Worm (Caenorhabditis elegans) whole organism, young adult: ENCODE measurements around the gene F21C10.7.

Source experiments
- B0019.2 ChIP-seq: fragments of 200-800 bp; sonication (Bioruptor generic); conservative IDR thresholded peaks from 2 replicates; pipeline ENCODE4 v1.3.6; 2022; ENCODE audit warnings: missing genetic modification reagents, missing genetic modification characterization, missing compliant biosample characterization
- B0261.1 ChIP-seq: sonication (generic microtip); optimal IDR thresholded peaks from 2 replicates; lab custom pipeline; 2016; ENCODE audit warnings: mild to moderate bottlenecking, missing genetic modification characterization, moderate library complexity, missing compliant biosample characterization
- C06A6.2 ChIP-seq: fragments of 200-800 bp; sonication (Bioruptor generic); conservative IDR thresholded peaks from 2 replicates; pipeline ENCODE4 v1.3.6; 2022; ENCODE audit warnings: missing genetic modification characterization, missing compliant biosample characterization
- D2030.7 ChIP-seq: fragments of 200-800 bp; sonication (Bioruptor generic); IDR thresholded peaks from 2 replicates; pipeline ENCODE4 v1.3.6; 2022; ENCODE audit warnings: missing genetic modification reagents, missing genetic modification characterization, missing compliant biosample characterization
- F37B4.10 ChIP-seq: fragments of 200-800 bp; sonication (Bioruptor generic); IDR thresholded peaks from 2 replicates; pipeline ENCODE4 v1.3.6; 2022; ENCODE audit warnings: missing genetic modification characterization, missing compliant biosample characterization
- F39B2.1 ChIP-seq: fragments of 200-800 bp; sonication (Bioruptor generic); IDR thresholded peaks from 2 replicates; pipeline ENCODE4 v1.3.6; 2022; ENCODE audit warnings: missing genetic modification reagents, missing genetic modification characterization, missing compliant biosample characterization
- K11D2.4 ChIP-seq: fragments of 200-800 bp; sonication (Bioruptor generic); IDR thresholded peaks from 2 replicates; pipeline ENCODE4 v1.3.6; 2022; ENCODE audit warnings: missing genetic modification reagents, missing genetic modification characterization, missing compliant biosample characterization
- Y53G8AR.9 ChIP-seq: fragments of 200-800 bp; sonication (Bioruptor generic); conservative IDR thresholded peaks from 2 replicates; pipeline ENCODE4 v1.3.6; 2022; ENCODE audit warnings: missing genetic modification reagents, missing genetic modification characterization, missing compliant biosample characterization
- akir-1 ChIP-seq: fragments of 200-800 bp; sonication (Bioruptor generic); optimal IDR thresholded peaks from 2 replicates; lab custom pipeline; 2018; ENCODE audit warnings: mild to moderate bottlenecking, missing genetic modification characterization, moderate library complexity, missing compliant biosample characterization
- ama-1 ChIP-seq, 3 experiments: fragments of 150-350 bp in 1 of 3; sonication (generic microtip) in 2 of 3; optimal IDR thresholded peaks; 2 replicates each; lab custom pipeline; 2014 to 2018; ENCODE audit warnings: missing biosample characterization in 2 of 3, missing genetic modification characterization in 2 of 3, missing genetic modification reagents in 2 of 3
- attf-3 ChIP-seq: fragments of 200-800 bp; sonication (Bioruptor generic); conservative IDR thresholded peaks from 2 replicates; pipeline ENCODE4 v1.3.6; 2022; ENCODE audit warnings: missing genetic modification reagents, missing genetic modification characterization, missing compliant biosample characterization
- ccch-3 ChIP-seq: fragments of 200-800 bp; sonication (Bioruptor generic); optimal IDR thresholded peaks from 2 replicates; lab custom pipeline; 2018; ENCODE audit warnings: mild to moderate bottlenecking, missing genetic modification characterization, missing compliant biosample characterization
- ceh-91 ChIP-seq: fragments of 200-800 bp; sonication (Bioruptor generic); IDR thresholded peaks from 2 replicates; pipeline ENCODE4 v1.3.6; 2022; ENCODE audit warnings: missing genetic modification reagents, missing genetic modification characterization, missing compliant biosample characterization
- chd-7 ChIP-seq: sonication (generic microtip); optimal IDR thresholded peaks from 2 replicates; lab custom pipeline; 2016; ENCODE audit warnings: mild to moderate bottlenecking, missing genetic modification characterization, moderate library complexity, missing compliant biosample characterization
- die-1 ChIP-seq: sonication (generic microtip); optimal IDR thresholded peaks from 2 replicates; lab custom pipeline; 2016; ENCODE audit warnings: missing genotype, mild to moderate bottlenecking, missing genetic modification characterization, missing compliant biosample characterization
- egl-18 ChIP-seq: fragments of 200-800 bp; sonication (Bioruptor generic); IDR thresholded peaks from 2 replicates; pipeline ENCODE4 v1.3.6; 2022; ENCODE audit warnings: missing genetic modification reagents, missing genetic modification characterization, missing compliant biosample characterization
- ets-4 ChIP-seq: fragments of 200-800 bp; sonication (Bioruptor generic); optimal IDR thresholded peaks from 2 replicates; lab custom pipeline; 2018; ENCODE audit warnings: mild to moderate bottlenecking, missing genetic modification characterization, missing compliant biosample characterization
- hmg-20 ChIP-seq: fragments of 200-800 bp; sonication (Bioruptor generic); IDR thresholded peaks from 2 replicates; pipeline ENCODE4 v1.3.6; 2022; ENCODE audit warnings: missing genetic modification reagents, missing genetic modification characterization, missing compliant biosample characterization
- lag-1 ChIP-seq: fragments of 200-800 bp; sonication (Bioruptor generic); IDR thresholded peaks from 2 replicates; pipeline ENCODE4 v1.3.6; 2022; ENCODE audit warnings: missing genetic modification reagents, missing genetic modification characterization, missing compliant biosample characterization
- madf-8 ChIP-seq: fragments of 200-800 bp; sonication (Bioruptor generic); conservative IDR thresholded peaks from 2 replicates; pipeline ENCODE4 v1.3.6; 2022; ENCODE audit warnings: missing genetic modification reagents, missing genetic modification characterization, missing compliant biosample characterization
- mxl-1 ChIP-seq: sonication (generic microtip); optimal IDR thresholded peaks from 2 replicates; lab custom pipeline; 2016; ENCODE audit warnings: missing genetic modification characterization, missing compliant biosample characterization
- nfya-1 ChIP-seq: sonication (generic microtip); optimal IDR thresholded peaks from 2 replicates; lab custom pipeline; 2017; ENCODE audit warnings: antibody characterized with exemption, missing compliant biosample characterization, missing genetic modification characterization, borderline replicate concordance; ENCODE audit not compliant: insufficient read depth
- nhr-80 ChIP-seq: sonication (generic microtip); optimal IDR thresholded peaks from 2 replicates; lab custom pipeline; 2016; ENCODE audit warnings: missing genetic modification characterization, missing compliant biosample characterization
- nhr-90 ChIP-seq: sonication (generic microtip); optimal IDR thresholded peaks from 2 replicates; lab custom pipeline; 2016; ENCODE audit warnings: missing genotype, mild to moderate bottlenecking, missing genetic modification characterization, missing compliant biosample characterization
- sdz-38 ChIP-seq: sonication (generic microtip); optimal IDR thresholded peaks from 2 replicates; lab custom pipeline; 2016; ENCODE audit warnings: missing genotype, missing genetic modification characterization, missing compliant biosample characterization
- sea-2 ChIP-seq: fragments of 200-800 bp; sonication (Bioruptor generic); IDR thresholded peaks from 2 replicates; pipeline ENCODE4 v1.3.6; 2022; ENCODE audit warnings: missing genetic modification characterization, missing compliant biosample characterization
- sptf-2 ChIP-seq: fragments of 200-800 bp; sonication (Bioruptor generic); optimal IDR thresholded peaks from 2 replicates; lab custom pipeline; 2018; ENCODE audit warnings: mild to moderate bottlenecking, missing genetic modification characterization, missing compliant biosample characterization
- tbp1 ChIP-seq: fragments of 200-800 bp; sonication (Bioruptor generic); optimal IDR thresholded peaks from 2 replicates; lab custom pipeline; 2018; ENCODE audit warnings: mild to moderate bottlenecking, missing genetic modification characterization, missing compliant biosample characterization
- xnd-1 ChIP-seq: sonication (generic microtip); optimal IDR thresholded peaks from 2 replicates; lab custom pipeline; 2016; ENCODE audit warnings: missing genotype, missing genetic modification reagents, missing genetic modification characterization, missing compliant biosample characterization
- zfh-2 ChIP-seq: fragments of 200-800 bp; sonication (Bioruptor generic); conservative IDR thresholded peaks from 2 replicates; pipeline ENCODE4 v1.3.6; 2022; ENCODE audit warnings: missing genetic modification reagents, missing genetic modification characterization, missing compliant biosample characterization
- ztf-22 ChIP-seq: fragments of 200-800 bp; sonication (Bioruptor generic); optimal IDR thresholded peaks from 2 replicates; lab custom pipeline; 2018; ENCODE audit warnings: mild to moderate bottlenecking, missing genetic modification characterization, moderate library complexity, missing compliant biosample characterization
- ztf-26 ChIP-seq: sonication (generic microtip); optimal IDR thresholded peaks from 2 replicates; lab custom pipeline; 2017; ENCODE audit warnings: missing genetic modification characterization, missing compliant biosample characterization
- ztf-28 ChIP-seq: fragments of 200-800 bp; sonication (Bioruptor generic); IDR thresholded peaks from 2 replicates; pipeline ENCODE4 v1.3.6; 2022; ENCODE audit warnings: missing genetic modification reagents, missing genetic modification characterization, missing compliant biosample characterization
- ztf-6 ChIP-seq: fragments of 200-800 bp; sonication (Bioruptor generic); IDR thresholded peaks from 2 replicates; pipeline ENCODE4 v1.3.6; 2022; ENCODE audit warnings: missing genetic modification reagents, missing genetic modification characterization, missing compliant biosample characterization

The F21C10.7 gene

DNA sequence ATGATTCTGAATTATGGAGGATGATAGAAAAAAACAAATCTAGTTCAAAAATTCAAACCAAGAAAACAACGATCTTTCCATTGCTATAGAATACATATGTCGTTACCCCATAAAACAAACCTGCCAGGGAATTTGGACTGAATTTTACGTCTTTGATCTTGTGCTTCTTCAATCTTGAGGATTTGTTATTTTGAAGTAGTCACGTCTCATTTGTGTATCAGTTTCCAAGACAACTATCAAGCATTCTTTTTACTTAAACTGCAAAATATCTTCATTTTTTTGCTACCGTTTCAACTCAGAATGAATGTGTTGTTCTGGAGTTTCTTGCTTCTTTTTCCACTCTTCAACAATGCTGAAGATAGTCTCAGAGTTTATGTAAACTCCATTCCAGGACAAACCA, 18.2 kb downstream of the F21C10.7 start, which contains the start of gene F21C10.19:
F21C10.19 (plus strand) TSS at position 301 of the 400 bp plus-strand sequence.
- TF ChIP-seq D2030.7 (GFP tag; lab: Robert Waterston, UW): no peak
- TF ChIP-seq nfya-1: no peak
- no peak for TF ChIP-seq akir-1 (GFP tag; lab: Kevin White, UChicago)
- TF ChIP-seq madf-8: no peak
- TF ChIP-seq hmg-20 (GFP tag; lab: Robert Waterston, UW): no peak
- no peak for TF ChIP-seq B0261.1 (tag; lab: Kevin White, UChicago)

DNA sequence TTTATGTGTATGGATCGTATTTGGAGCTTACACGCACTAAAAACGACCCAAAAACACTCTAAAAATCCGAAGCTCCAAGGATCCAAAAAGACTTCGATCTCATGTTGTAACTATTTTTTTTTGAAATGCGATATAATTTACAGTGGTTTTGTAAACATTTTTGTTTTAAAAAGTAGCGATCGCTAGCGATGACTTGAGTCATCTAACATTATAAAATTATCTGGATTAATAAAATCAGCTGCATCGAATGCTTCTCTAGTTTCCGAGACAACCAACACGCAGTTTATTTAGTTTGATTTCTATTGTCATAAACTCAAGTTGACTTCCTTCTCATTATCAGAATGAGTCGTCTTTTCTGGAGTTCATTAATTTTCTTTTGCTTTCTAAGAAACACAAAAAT, 19.5 kb downstream of the F21C10.7 start, which contains the start of gene F21C10.1:
F21C10.1 (plus strand) TSS at position 301 of the 400 bp plus-strand sequence.
- TF ChIP-seq Y53G8AR.9 (GFP tag; lab: Robert Waterston, UW) (no peak), ccch-3 (GFP tag; lab: Kevin White, UChicago) (no peak), nhr-80 (tag; lab: Kevin White, UChicago) (no peak), zfh-2 (GFP tag; lab: Robert Waterston, UW) (no peak), ztf-6 (GFP tag; lab: Robert Waterston, UW) (no peak), F37B4.10 (GFP tag; lab: Robert Waterston, UW) (no peak), K11D2.4 (no peak)

DNA sequence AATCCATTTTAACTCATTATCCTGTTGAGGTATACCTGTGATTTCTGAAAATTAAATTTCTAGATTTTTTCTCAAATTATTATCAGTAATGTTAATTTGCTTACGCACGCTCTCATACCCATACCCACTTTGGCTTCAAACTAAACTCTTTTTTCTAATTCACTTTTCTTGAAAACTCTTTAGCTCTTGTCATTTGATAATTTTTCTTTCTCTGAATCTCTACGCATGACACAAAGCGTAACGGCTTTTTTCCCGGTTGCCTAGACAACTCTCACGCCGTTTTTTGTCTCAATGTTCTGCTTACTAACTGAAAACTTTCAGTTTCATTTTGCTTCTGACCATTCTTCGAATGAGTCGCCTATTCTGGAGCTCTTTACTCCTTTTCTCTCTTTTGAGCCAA, 21.4 kb downstream of the F21C10.7 start, which contains the start of gene B0222.1:
B0222.1 (plus strand) TSS at position 306 of the 400 bp plus-strand sequence.
- TF ChIP-seq die-1 (tag; lab: Kevin White, UChicago) (no peak), B0019.2 (no peak), sea-2 (GFP tag; lab: Robert Waterston, UW) (no peak), ztf-26 (no peak), attf-3 (GFP tag; lab: Robert Waterston, UW) (no peak), sdz-38 (tag; lab: Kevin White, UChicago) (no peak)
- TF ChIP-seq, all 124 proteins: peak for 0

DNA sequence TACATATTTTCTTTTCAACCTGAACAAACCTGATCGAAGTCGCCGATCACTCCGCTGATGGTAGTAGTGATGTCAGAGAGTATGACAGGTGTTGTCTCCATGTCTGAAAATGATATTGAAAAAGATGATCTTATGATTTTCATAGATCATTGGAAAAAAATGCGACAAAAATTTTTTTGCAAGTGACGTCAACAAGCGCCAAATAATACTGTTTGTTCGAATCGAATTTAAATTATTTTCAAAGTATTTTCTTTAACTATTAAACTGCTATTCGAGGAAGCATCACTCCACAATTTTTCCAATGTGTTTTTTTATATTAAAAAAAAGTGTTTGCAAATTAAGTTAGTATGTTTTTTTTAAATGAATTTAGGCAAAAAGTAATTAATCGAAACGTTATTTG, 25.1 kb downstream of the F21C10.7 start, which contains the start of gene pitr-2:
pitr-2 (minus strand) TSS at position 101 of the 400 bp plus-strand sequence.
- TF ChIP-seq egl-18 (GFP tag; lab: Robert Waterston, UW) (no peak), nhr-90 (no peak), K11D2.4 (no peak), tbp1 (GFP tag; lab: Kevin White, UChicago) (no peak), ztf-28 (GFP tag; lab: Robert Waterston, UW) (no peak), ceh-91 (GFP tag; lab: Robert Waterston, UW) (no peak), chd-7 (no peak), mxl-1 (tag; lab: Kevin White, UChicago) (no peak), sptf-2 (GFP tag; lab: Kevin White, UChicago) (no peak), ets-4 (GFP tag; lab: Kevin White, UChicago) (no peak), ama-1 (optimal IDR thresholded peaks at IDR 0.05; lab: Kevin White, UChicago) (no peak), ama-1 (GFP tag; optimal IDR thresholded peaks at IDR 0.05; lab: Kevin White, UChicago) (no peak), C06A6.2 (GFP tag; lab: Robert Waterston, UW) (no peak), xnd-1 (tag; lab: Kevin White, UChicago) (no peak), lag-1 (GFP tag; lab: Robert Waterston, UW) (no peak), ztf-22 (GFP tag; lab: Kevin White, UChicago) (no peak), nfya-1 (no peak), F39B2.1 (GFP tag; lab: Robert Waterston, UW) (no peak)
- TF ChIP-seq, all 124 proteins: peak for 0
